Worm (Caenorhabditis elegans): Measurements from ENCODE around the gene fil-1.
A peak's percentile ranks its signal among the peaks of the same experiment; 100 is the strongest.

Gene fil-1

ce11 chrV:14991489-14991888 lies 2.1 kb upstream of the fil-1 start (continued):
- TF ChIP-seq attf-5 (GFP tag; optimal IDR thresholded peaks at IDR 0.05): peak; percentile 28
- peak; percentile 21 for TF ChIP-seq xnd-1 (tag; optimal IDR thresholded peaks at IDR 0.05)
- peak; percentile 14 for TF ChIP-seq snpc-1.1 (tag; optimal IDR thresholded peaks at IDR 0.05; ENCODE audit: insufficient read depth)
- peak; percentile 12; the same call in 1 of the 2 replicates for TF ChIP-seq hmg-1.2 (GFP tag; IDR thresholded peaks at IDR 0.05)
- TF ChIP-seq ceh-100 (GFP tag; IDR thresholded peaks at IDR 0.05): peak; percentile 56; the same call in 1 of the 2 replicates
- peak; percentile 79 for TF ChIP-seq hsf-1 (GFP tag; IDR thresholded peaks at IDR 0.05)
- peak; percentile 46 for TF ChIP-seq lsl-1 (GFP tag; optimal IDR thresholded peaks at IDR 0.05)
- peak; percentile 48; the same call in 1 of the 2 replicates for TF ChIP-seq madf-3 (GFP tag; IDR thresholded peaks at IDR 0.05)
- 0 out of 2 replicates have a peak, but pooled peaks have one; percentile 44 for TF ChIP-seq C17E4.6 (GFP tag; IDR thresholded peaks at IDR 0.05)
- TF ChIP-seq him-1 (tag; optimal IDR thresholded peaks at IDR 0.05): no peak
- peak; percentile 74 for TF ChIP-seq snpc-3.4 (tag; optimal IDR thresholded peaks at IDR 0.05)
- TF ChIP-seq unc-130 (GFP tag; optimal IDR thresholded peaks at IDR 0.05): peak; percentile 65
- 0 out of 2 replicates have a peak, but pooled peaks have one; percentile 41 for TF ChIP-seq ceh-40 (GFP tag; IDR thresholded peaks at IDR 0.05)
- peak; percentile 11 for TF ChIP-seq repo-1 (tag; optimal IDR thresholded peaks at IDR 0.05)
- TF ChIP-seq egl-44 (GFP tag; IDR thresholded peaks at IDR 0.05): peak; percentile 44; the same call in 1 of the 2 replicates
- TF ChIP-seq madf-6 (GFP tag; IDR thresholded peaks at IDR 0.05): peak; percentile 76
- TF ChIP-seq D2030.7 (GFP tag; IDR thresholded peaks at IDR 0.05): peak; percentile 42
- TF ChIP-seq efl-1 (GFP tag; optimal IDR thresholded peaks at IDR 0.05): peak; percentile 6
- TF ChIP-seq die-1 (tag; optimal IDR thresholded peaks at IDR 0.05): peak; percentile 50
- TF ChIP-seq lin-54 (GFP tag; optimal IDR thresholded peaks at IDR 0.05): peak; percentile 51
- TF ChIP-seq mxl-1 (tag; optimal IDR thresholded peaks at IDR 0.05): no peak
- TF ChIP-seq Y95B8A.8 (GFP tag; IDR thresholded peaks at IDR 0.05): peak; percentile 91
- no peak for TF ChIP-seq F37B4.10 (GFP tag; IDR thresholded peaks at IDR 0.05)
- TF ChIP-seq ama-1 (optimal IDR thresholded peaks at IDR 0.05): no peak
- TF ChIP-seq ama-1 (GFP tag; optimal IDR thresholded peaks at IDR 0.05): peak in 1 of 2 experiments; percentile 49
- TF ChIP-seq ekl-4 (GFP tag; IDR thresholded peaks at IDR 0.05): peak; percentile 72
- TF ChIP-seq zim-3 (tag; optimal IDR thresholded peaks at IDR 0.05): no peak
- TF ChIP-seq snpc-1.3 (tag; optimal IDR thresholded peaks at IDR 0.05; ENCODE audit: insufficient read depth): peak; percentile 85
- TF ChIP-seq Y79H2A.3 (GFP tag; conservative IDR thresholded peaks at IDR 0.05): peak; percentile 39; the same call in 1 of the 2 replicates
- TF ChIP-seq cebp-1 (GFP tag; IDR thresholded peaks at IDR 0.05): no peak
- TF ChIP-seq cebp-1 (tag; optimal IDR thresholded peaks at IDR 0.05): peak; percentile 21
- 0 out of 2 replicates have a peak, but pooled peaks have one; percentile 23 for TF ChIP-seq F33H1.4 (GFP tag; IDR thresholded peaks at IDR 0.05)
- peak; percentile 69 for TF ChIP-seq rcor-1 (GFP tag; IDR thresholded peaks at IDR 0.05)
- TF ChIP-seq attf-6 (GFP tag; IDR thresholded peaks at IDR 0.05): peak; percentile 84

- TF ChIP-seq F23B12.7 (tag; optimal IDR thresholded peaks at IDR 0.05; ENCODE audit: insufficient read depth) (no peak), F55B11.4 (tag; optimal IDR thresholded peaks at IDR 0.05; ENCODE audit: borderline replicate concordance, insufficient read depth) (no peak), dpl-1 (GFP tag; optimal IDR thresholded peaks at IDR 0.05) (peak; percentile 93), athp-1 (tag; optimal IDR thresholded peaks at IDR 0.05) (no peak), nhr-120 (GFP tag; IDR thresholded peaks at IDR 0.05) (no peak), ztf-3 (GFP tag; optimal IDR thresholded peaks at IDR 0.05) (no peak), gei-17 (GFP tag; optimal IDR thresholded peaks at IDR 0.05) (no peak), bed-1 (GFP tag; IDR thresholded peaks at IDR 0.05) (no peak), lin-54 (GFP tag; optimal IDR thresholded peaks at IDR 0.05) (peak; percentile 52), ets-4 (GFP tag; optimal IDR thresholded peaks at IDR 0.05) (no peak), madf-6 (GFP tag; IDR thresholded peaks at IDR 0.05) (peak; percentile 96), ZK185.1 (tag; optimal IDR thresholded peaks at IDR 0.05; ENCODE audit: poor library complexity, severe bottlenecking) (no peak), F52B5.7 (tag; optimal IDR thresholded peaks at IDR 0.05) (no peak), Y79H2A.3 (GFP tag; conservative IDR thresholded peaks at IDR 0.05) (no peak), nhr-80 (tag; optimal IDR thresholded peaks at IDR 0.05) (no peak), madf-8 (GFP tag; conservative IDR thresholded peaks at IDR 0.05) (peak; percentile 92), attf-3 (GFP tag; conservative IDR thresholded peaks at IDR 0.05) (peak; percentile 60), zfh-2 (GFP tag; conservative IDR thresholded peaks at IDR 0.05) (no peak)
Measured at ce11 chrV:14992627-14993117, 966 bp upstream of the fil-1 start, which contains the start of gene T01C3.3. TSS of gene T01C3.3 (minus strand) at chrV:14992677.

Data from whole organism, young adult.